Worm (Caenorhabditis elegans): ENCODE measurements around the gene sas-5.

Gene sas-5

ce11 chrV:11649254-11649653 lies 38.7 kb downstream of the sas-5 start:
- TF ChIP-seq F57C9.4 (tag; optimal IDR thresholded peaks at IDR 0.05) (no peak), tlf-1 (GFP tag; optimal IDR thresholded peaks at IDR 0.05) (no peak), Y56A3A.18 (GFP tag; IDR thresholded peaks at IDR 0.05) (no peak), ztf-6 (GFP tag; IDR thresholded peaks at IDR 0.05) (no peak), ztf-22 (GFP tag; optimal IDR thresholded peaks at IDR 0.05) (no peak), K12H6.12 (tag; optimal IDR thresholded peaks at IDR 0.05) (no peak), ztf-26 (tag; optimal IDR thresholded peaks at IDR 0.05) (no peak), lsl-1 (GFP tag; optimal IDR thresholded peaks at IDR 0.05) (no peak)

ce11 chrV:11650720-11651119 lies 40.2 kb downstream of the sas-5 start, which contains the start of gene zip-10:
Gene zip-10 (minus strand): TSS chrV:11650762.
- no peak for TF ChIP-seq F22D6.2 (tag; optimal IDR thresholded peaks at IDR 0.05)
- TF ChIP-seq madf-10 (tag; optimal IDR thresholded peaks at IDR 0.05) = no peak
- no peak for TF ChIP-seq athp-1 (tag; optimal IDR thresholded peaks at IDR 0.05)
- no peak for TF ChIP-seq ccch-3 (GFP tag; optimal IDR thresholded peaks at IDR 0.05)
- TF ChIP-seq K12H6.12 (tag; optimal IDR thresholded peaks at IDR 0.05) = no peak
- peak; percentile 96 for TF ChIP-seq nhr-80 (tag; optimal IDR thresholded peaks at IDR 0.05)
- TF ChIP-seq egl-18 (GFP tag; IDR thresholded peaks at IDR 0.05) = no peak
- no peak for TF ChIP-seq mcd-1 (GFP tag; IDR thresholded peaks at IDR 0.05)
- TF ChIP-seq lag-1 (GFP tag; IDR thresholded peaks at IDR 0.05) = no peak
- TF ChIP-seq snpc-3.4 (tag; optimal IDR thresholded peaks at IDR 0.05) = no peak
- no peak for TF ChIP-seq dox-1 (GFP tag; IDR thresholded peaks at IDR 0.05)
- peak; percentile 39 to 59 for TF ChIP-seq let-607 (tag; optimal IDR thresholded peaks at IDR 0.05)
- TF ChIP-seq nhr-120 (GFP tag; IDR thresholded peaks at IDR 0.05) = no peak
- TF ChIP-seq pha-4 (tag; optimal IDR thresholded peaks at IDR 0.05) = no peak
- no peak for TF ChIP-seq lsy-27 (tag; optimal IDR thresholded peaks at IDR 0.05; ENCODE audit: borderline replicate concordance, insufficient read depth)
- TF ChIP-seq somi-1 (GFP tag; optimal IDR thresholded peaks at IDR 0.05) = no peak
- TF ChIP-seq lir-1 (GFP tag; conservative IDR thresholded peaks at IDR 0.05) = no peak
- TF ChIP-seq hmg-1.2 (GFP tag; IDR thresholded peaks at IDR 0.05) = no peak
- no peak for TF ChIP-seq madf-3 (GFP tag; IDR thresholded peaks at IDR 0.05)
- no peak for TF ChIP-seq F52B5.7 (tag; optimal IDR thresholded peaks at IDR 0.05)
- TF ChIP-seq atf-7 (tag; optimal IDR thresholded peaks at IDR 0.05) = peak; percentile 77
- TF ChIP-seq madf-8 (GFP tag; conservative IDR thresholded peaks at IDR 0.05) = no peak
- no peak for TF ChIP-seq attf-6 (GFP tag; IDR thresholded peaks at IDR 0.05)
- TF ChIP-seq ama-1 (optimal IDR thresholded peaks at IDR 0.05) = no peak
- no peak for TF ChIP-seq ama-1 (GFP tag; optimal IDR thresholded peaks at IDR 0.05)
- no peak for TF ChIP-seq lin-40 (tag; optimal IDR thresholded peaks at IDR 0.05)
- TF ChIP-seq tbp1 (GFP tag; optimal IDR thresholded peaks at IDR 0.05) = no peak

DNA sequence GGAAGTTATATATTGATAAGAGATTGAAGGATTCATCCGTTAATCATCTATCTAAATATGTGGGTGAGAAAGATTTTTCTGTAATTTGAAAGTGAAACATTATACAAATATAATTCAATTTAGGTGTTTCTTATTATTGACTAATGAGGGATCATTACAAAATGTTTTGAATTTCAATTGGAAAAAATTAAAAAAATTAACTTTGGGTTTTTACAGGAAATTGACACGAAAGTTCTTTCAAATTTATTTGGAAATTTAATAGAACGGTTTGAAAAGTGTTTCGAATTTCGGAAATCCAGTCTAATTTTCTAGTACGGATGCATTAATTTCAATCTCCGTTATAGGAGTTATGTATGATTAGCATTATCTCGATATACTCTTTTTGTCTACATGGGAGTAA lies 42.6 kb downstream of the sas-5 start:
- TF ChIP-seq madf-3 (GFP tag; IDR thresholded peaks at IDR 0.05) = no peak
- no peak for TF ChIP-seq tbp1 (GFP tag; optimal IDR thresholded peaks at IDR 0.05)
- TF ChIP-seq dpff-1 (tag; optimal IDR thresholded peaks at IDR 0.05) = no peak

- no peak for TF ChIP-seq Y67H2A.10 (GFP tag; conservative IDR thresholded peaks at IDR 0.05)
- no peak for TF ChIP-seq efl-1 (GFP tag; optimal IDR thresholded peaks at IDR 0.05)
- no peak for TF ChIP-seq F52B5.7 (tag; optimal IDR thresholded peaks at IDR 0.05)
- no peak for TF ChIP-seq egrh-3 (GFP tag; IDR thresholded peaks at IDR 0.05)
- no peak for TF ChIP-seq B0019.2 (GFP tag; conservative IDR thresholded peaks at IDR 0.05)
- no peak for TF ChIP-seq nhr-120 (GFP tag; IDR thresholded peaks at IDR 0.05)
- no peak for TF ChIP-seq madf-6 (GFP tag; IDR thresholded peaks at IDR 0.05)
- no peak for TF ChIP-seq B0261.1 (tag; optimal IDR thresholded peaks at IDR 0.05)
- no peak for TF ChIP-seq xnd-1 (tag; optimal IDR thresholded peaks at IDR 0.05)
- TF ChIP-seq bed-1 (GFP tag; IDR thresholded peaks at IDR 0.05) = no peak
- TF ChIP-seq hsf-1 (GFP tag; IDR thresholded peaks at IDR 0.05) = no peak
- no peak for TF ChIP-seq F55B11.4 (tag; optimal IDR thresholded peaks at IDR 0.05; ENCODE audit: borderline replicate concordance, insufficient read depth)
- TF ChIP-seq rpc-1 (optimal IDR thresholded peaks at IDR 0.05) = no peak
- TF ChIP-seq rpc-1 (tag; optimal IDR thresholded peaks at IDR 0.05) = no peak
- TF ChIP-seq K11D2.4 (GFP tag; IDR thresholded peaks at IDR 0.05) = no peak
These were observed 45.9 kb downstream of the sas-5 start for ce11 chrV:11656469-11656868.
